Fruit fly (Drosophila melanogaster): ENCODE data around the gene CG42688.

Gene CG42688

dm6 chr2L:19200211-19200610 lies 17.6 kb upstream of the CG42688 start (continued):
- peak; percentile 33 for TF ChIP-seq CG7556 (GFP tag; optimal IDR thresholded peaks at IDR 0.05)
- peak; percentile 21 for TF ChIP-seq CG4820 (GFP tag; optimal IDR thresholded peaks at IDR 0.05)
- no peak for TF ChIP-seq D19B (GFP tag; optimal IDR thresholded peaks at IDR 0.05)
- TF ChIP-seq CG2875 (GFP tag; optimal IDR thresholded peaks at IDR 0.05), result no peak
- TF ChIP-seq cas (GFP tag; IDR thresholded peaks at IDR 0.05), result no peak
- TF ChIP-seq repo (GFP tag; optimal IDR thresholded peaks at IDR 0.05), result peak; percentile 11
- no peak for TF ChIP-seq ERR (GFP tag; optimal IDR thresholded peaks at IDR 0.05)
- TF ChIP-seq mam (GFP tag; optimal IDR thresholded peaks at IDR 0.05), result no peak
- TF ChIP-seq Med (GFP tag), result peak; percentile 81
- no peak for TF ChIP-seq schlank (tag; optimal IDR thresholded peaks at IDR 0.05)
- TF ChIP-seq CG6689 (GFP tag; IDR thresholded peaks at IDR 0.05), result peak; percentile 36; the same call in 1 of the 2 replicates
- TF ChIP-seq CG9817 (tag; optimal IDR thresholded peaks at IDR 0.05), result peak; percentile 1
- TF ChIP-seq Oli (tag; optimal IDR thresholded peaks at IDR 0.05), result peak; percentile 2
- no peak for TF ChIP-seq sim (GFP tag; IDR thresholded peaks at IDR 0.05)
- TF ChIP-seq CG10462 (GFP tag; optimal IDR thresholded peaks at IDR 0.05), result no peak
- TF ChIP-seq sisA (GFP tag; IDR thresholded peaks at IDR 0.05), result peak; percentile 11; the same call in 1 of the 2 replicates
- TF ChIP-seq Hmr (GFP tag; optimal IDR thresholded peaks at IDR 0.05), result no peak
- peak; percentile 23 for TF ChIP-seq pnt (GFP tag; optimal IDR thresholded peaks at IDR 0.05)
- peak; percentile 41; the same call in 1 of the 2 replicates for TF ChIP-seq vvl (GFP tag; IDR thresholded peaks at IDR 0.05)
- no peak for TF ChIP-seq ham (GFP tag; IDR thresholded peaks at IDR 0.05)
- TF ChIP-seq Pdp1 (GFP tag; optimal IDR thresholded peaks at IDR 0.05), result peak; percentile 38 to 39
- 0 out of 4 replicates have a peak, but pooled peaks have one; percentile 4 for TF ChIP-seq Gug (GFP tag; IDR thresholded peaks at IDR 0.05)
- TF ChIP-seq Ptx1 (GFP tag; IDR thresholded peaks at IDR 0.05), result peak; percentile 24; the same call in 1 of the 2 replicates
- TF ChIP-seq lab (GFP tag; optimal IDR thresholded peaks at IDR 0.05), result peak; percentile 51
- no peak for TF ChIP-seq gsb-n (tag; optimal IDR thresholded peaks at IDR 0.05)
- peak; percentile 7 for TF ChIP-seq CG4424 (GFP tag; optimal IDR thresholded peaks at IDR 0.05)
- TF ChIP-seq az2 (GFP tag; optimal IDR thresholded peaks at IDR 0.05), result peak; percentile 2
- peak; percentile 18 for TF ChIP-seq nom (GFP tag; optimal IDR thresholded peaks at IDR 0.05)
- peak; percentile 2 for TF ChIP-seq CHES-1-like (GFP tag; optimal IDR thresholded peaks at IDR 0.05)
- TF ChIP-seq prd (optimal IDR thresholded peaks at IDR 0.05), result no peak
- peak; percentile 43; the same call in 2 of the 3 replicates for TF ChIP-seq prd (GFP tag; IDR thresholded peaks at IDR 0.05)
- TF ChIP-seq CG2678 (tag; optimal IDR thresholded peaks at IDR 0.05), result peak; percentile 34
- TF ChIP-seq Xbp1 (GFP tag; optimal IDR thresholded peaks at IDR 0.05), result peak; percentile 39
- 0 out of 2 replicates have a peak, but pooled peaks have one; percentile 19 for TF ChIP-seq Ada2b (GFP tag; IDR thresholded peaks at IDR 0.05)
- TF ChIP-seq CG7786 (GFP tag; optimal IDR thresholded peaks at IDR 0.05), result peak; percentile 34
- TF ChIP-seq jumu (GFP tag; optimal IDR thresholded peaks at IDR 0.05), result peak; percentile 15

- TF ChIP-seq gsb-n (tag; optimal IDR thresholded peaks at IDR 0.05), result peak; percentile 99
- no peak for TF ChIP-seq CG9437 (GFP tag; optimal IDR thresholded peaks at IDR 0.05)
- TF ChIP-seq Bdp1 (GFP tag; optimal IDR thresholded peaks at IDR 0.05), result no peak
- no peak for TF ChIP-seq CG7839 (tag; optimal IDR thresholded peaks at IDR 0.05)
- TF ChIP-seq CG4424 (GFP tag; optimal IDR thresholded peaks at IDR 0.05), result no peak
- no peak for TF ChIP-seq da (GFP tag; optimal IDR thresholded peaks at IDR 0.05)
- peak; percentile 71; the same call in 1 of the 2 replicates for TF ChIP-seq vvl (GFP tag; IDR thresholded peaks at IDR 0.05)
- no peak for TF ChIP-seq C15 (GFP tag; IDR thresholded peaks at IDR 0.05)
- TF ChIP-seq br (optimal IDR thresholded peaks at IDR 0.05), result no peak
- no peak for TF ChIP-seq CG11398 (GFP tag; optimal IDR thresholded peaks at IDR 0.05)
- TF ChIP-seq CG11085 (GFP tag; IDR thresholded peaks at IDR 0.05), result no peak
- TF ChIP-seq Sox102F (GFP tag; optimal IDR thresholded peaks at IDR 0.05), result no peak
These were observed 15.8 kb upstream of the CG42688 start for dm6 chr2L:19198402-19198801.

Data from whole organism, embryonic.